Worm (Caenorhabditis elegans): ENCODE data around the gene F23B12.4.

Gene F23B12.4

ce11 chrV:14478979-14479378, 38.0 kb downstream of the F23B12.4 start, which contains the start of gene clec-55:
Gene clec-55 (plus strand): TSS chrV:14479279.
- no peak for TF ChIP-seq aly-2 (tag; optimal IDR thresholded peaks at IDR 0.05)
- no peak for TF ChIP-seq nhr-28 (tag; optimal IDR thresholded peaks at IDR 0.05)
- TF ChIP-seq nhr-237 (tag; optimal IDR thresholded peaks at IDR 0.05) = no peak
- peak; percentile 44 for TF ChIP-seq elt-2 (tag; optimal IDR thresholded peaks at IDR 0.05)

- no peak for TF ChIP-seq skn-1 (tag; optimal IDR thresholded peaks at IDR 0.05)
- no peak for TF ChIP-seq jun-1 (tag; optimal IDR thresholded peaks at IDR 0.05)
- TF ChIP-seq ceh-28 (tag; optimal IDR thresholded peaks at IDR 0.05) = no peak
- TF ChIP-seq nhr-11 (tag; optimal IDR thresholded peaks at IDR 0.05) = no peak
- no peak for TF ChIP-seq lin-39 (tag; optimal IDR thresholded peaks at IDR 0.05)
- TF ChIP-seq ama-1 (optimal IDR thresholded peaks at IDR 0.05) = no peak
- no peak for TF ChIP-seq snpc-4 (tag; optimal IDR thresholded peaks at IDR 0.05)
- TF ChIP-seq nhr-25 (tag; optimal IDR thresholded peaks at IDR 0.05) = no peak
- TF ChIP-seq nhr-23 (tag; optimal IDR thresholded peaks at IDR 0.05) = no peak
- TF ChIP-seq egl-5 (tag; optimal IDR thresholded peaks at IDR 0.05) = no peak
- no peak for TF ChIP-seq tbx-2 (tag; optimal IDR thresholded peaks at IDR 0.05)
These were observed 39.6 kb downstream of the F23B12.4 start for ce11 chrV:14480533-14480932.

ce11 chrV:14481401-14481800, 40.5 kb downstream of the F23B12.4 start, which contains the start of gene R02D5.7:
Gene R02D5.7 (minus strand): TSS chrV:14481501.
- TF ChIP-seq aly-2 (tag; optimal IDR thresholded peaks at IDR 0.05) = no peak
- peak; percentile 8 for TF ChIP-seq elt-2 (tag; optimal IDR thresholded peaks at IDR 0.05)

ce11 chrV:14481987-14482386, 41.0 kb downstream of the F23B12.4 start, which contains the start of gene R02D5.10:
Gene R02D5.10 (plus strand): TSS chrV:14482287.
- TF ChIP-seq ztf-11 (tag; optimal IDR thresholded peaks at IDR 0.05) (no peak), nhr-77 (tag; optimal IDR thresholded peaks at IDR 0.05) (no peak), ama-1 (optimal IDR thresholded peaks at IDR 0.05) (no peak), elt-1 (tag; optimal IDR thresholded peaks at IDR 0.05) (no peak), ceh-82 (tag; optimal IDR thresholded peaks at IDR 0.05) (no peak), nhr-237 (tag; optimal IDR thresholded peaks at IDR 0.05) (no peak), pha-4 (tag; optimal IDR thresholded peaks at IDR 0.05) (no peak), nhr-28 (tag; optimal IDR thresholded peaks at IDR 0.05) (no peak), aly-2 (tag; optimal IDR thresholded peaks at IDR 0.05) (no peak), pqm-1 (tag; optimal IDR thresholded peaks at IDR 0.05) (no peak), nhr-43 (tag; optimal IDR thresholded peaks at IDR 0.05; ENCODE audit: poor library complexity, severe bottlenecking) (no peak)

ce11 chrV:14482728-14483210, 41.8 kb downstream of the F23B12.4 start, which contains the start of gene R02D5.3:
Gene R02D5.3 (plus strand): TSS chrV:14483160.
- TF ChIP-seq pha-4 (tag; optimal IDR thresholded peaks at IDR 0.05) = peak; percentile 36
- TF ChIP-seq pqm-1 (tag; optimal IDR thresholded peaks at IDR 0.05) = peak; percentile 64
- no peak for TF ChIP-seq tbx-2 (tag; optimal IDR thresholded peaks at IDR 0.05)
- no peak for TF ChIP-seq hmg-11 (tag; optimal IDR thresholded peaks at IDR 0.05)
- TF ChIP-seq R02D3.7 (tag; optimal IDR thresholded peaks at IDR 0.05) = no peak
- TF ChIP-seq elt-2 (tag; optimal IDR thresholded peaks at IDR 0.05) = peak; percentile 64
- no peak for TF ChIP-seq mdl-1 (tag; optimal IDR thresholded peaks at IDR 0.05)
- TF ChIP-seq egl-5 (tag; optimal IDR thresholded peaks at IDR 0.05) = no peak

ce11 chrV:14484582-14484981, 43.6 kb downstream of the F23B12.4 start, which contains the start of gene R02D5.4:
Gene R02D5.4 (minus strand): TSS chrV:14484682.
- TF ChIP-seq pha-4 (tag; optimal IDR thresholded peaks at IDR 0.05) = no peak
- no peak for TF ChIP-seq mdl-1 (tag; optimal IDR thresholded peaks at IDR 0.05)
- no peak for TF ChIP-seq ztf-11 (tag; optimal IDR thresholded peaks at IDR 0.05)
- TF ChIP-seq nhr-23 (tag; optimal IDR thresholded peaks at IDR 0.05) = no peak
- no peak for TF ChIP-seq unc-62 (GFP tag; optimal IDR thresholded peaks at IDR 0.05)
- no peak for TF ChIP-seq sea-2 (GFP tag; optimal IDR thresholded peaks at IDR 0.05)
- TF ChIP-seq zag-1 (tag; optimal IDR thresholded peaks at IDR 0.05) = no peak

- TF ChIP-seq ZK546.5 (tag; optimal IDR thresholded peaks at IDR 0.05) = no peak
- TF ChIP-seq R02D3.7 (tag; optimal IDR thresholded peaks at IDR 0.05) = no peak
- TF ChIP-seq nhr-25 (tag; optimal IDR thresholded peaks at IDR 0.05) = no peak
- no peak for TF ChIP-seq mml-1 (tag; optimal IDR thresholded peaks at IDR 0.05)
- TF ChIP-seq hmg-11 (tag; optimal IDR thresholded peaks at IDR 0.05) = no peak
- no peak for TF ChIP-seq fos-1 (tag; optimal IDR thresholded peaks at IDR 0.05)
- TF ChIP-seq fkh-10 (GFP tag; optimal IDR thresholded peaks at IDR 0.05) = no peak
- no peak for TF ChIP-seq tbx-2 (tag; optimal IDR thresholded peaks at IDR 0.05)
These were observed 50.2 kb downstream of the F23B12.4 start for ce11 chrV:14491097-14491496.

Data from whole organism, L3 larva.